Worm (Caenorhabditis elegans) whole organism, L4 larva: ENCODE measurements around the gene rpac-40.

ENCODE experiments used
- F37D6.2 ChIP-seq: sonication (generic microtip); optimal IDR thresholded peaks from 2 replicates; lab custom pipeline; 2016; ENCODE audit warnings: mild to moderate bottlenecking, missing genetic modification characterization, missing compliant biosample characterization
- F49E8.2 ChIP-seq: sonication (generic microtip); optimal IDR thresholded peaks from 2 replicates; lab custom pipeline; 2016; ENCODE audit warnings: missing compliant biosample characterization, mild to moderate bottlenecking, missing genetic modification characterization, borderline replicate concordance
- T20F7.1 ChIP-seq: fragments of 200-800 bp; sonication (Bioruptor generic); optimal IDR thresholded peaks from 2 replicates; lab custom pipeline; 2018; ENCODE audit warnings: mild to moderate bottlenecking, missing genetic modification characterization, missing compliant biosample characterization
- Y5F2A.4 ChIP-seq: fragments of 200-800 bp; sonication (Bioruptor generic); optimal IDR thresholded peaks from 2 replicates; lab custom pipeline; 2018; ENCODE audit warnings: mild to moderate bottlenecking, missing genetic modification characterization, missing compliant biosample characterization
- Y75B8A.6 ChIP-seq: fragments of 200-800 bp; sonication (Bioruptor generic); IDR thresholded peaks from 2 replicates; pipeline ENCODE4 v1.3.6; 2022; ENCODE audit warnings: missing genetic modification reagents, missing genetic modification characterization, missing compliant biosample characterization
- aly-2 ChIP-seq: sonication (generic microtip); optimal IDR thresholded peaks from 2 replicates; lab custom pipeline; 2018; ENCODE audit warnings: missing biosample characterization, missing genetic modification characterization
- arid-1 ChIP-seq: fragments of 200-800 bp; sonication (Bioruptor generic); conservative IDR thresholded peaks from 2 replicates; pipeline ENCODE4 v1.3.6; 2022; ENCODE audit warnings: missing genetic modification reagents, missing genetic modification characterization, missing compliant biosample characterization
- attf-4 ChIP-seq: sonication (generic microtip); optimal IDR thresholded peaks from 3 replicates; lab custom pipeline; 2017; ENCODE audit warnings: missing biosample characterization, missing genetic modification characterization
- ceh-28 ChIP-seq: fragments of 150-350 bp; optimal IDR thresholded peaks from 2 replicates; lab custom pipeline; 2014; ENCODE audit warnings: missing biosample characterization, missing genetic modification reagents, missing genetic modification characterization
- ceh-32 ChIP-seq: sonication (generic microtip); optimal IDR thresholded peaks from 2 replicates; lab custom pipeline; 2016; ENCODE audit warnings: mild to moderate bottlenecking, missing genetic modification characterization, missing compliant biosample characterization; ENCODE audit not compliant: poor library complexity
- ctbp-1 ChIP-seq: fragments of 200-800 bp; sonication (Bioruptor generic); IDR thresholded peaks from 2 replicates; pipeline ENCODE4 v1.3.6; 2022; ENCODE audit warnings: missing genetic modification reagents, missing genetic modification characterization, missing compliant biosample characterization
- daf-12 ChIP-seq: fragments of 150-350 bp; optimal IDR thresholded peaks from 2 replicates; lab custom pipeline; 2014; ENCODE audit warnings: missing biosample characterization, missing genetic modification reagents, missing genetic modification characterization
- daf-16 ChIP-seq, 3 experiments: sonication (generic microtip); optimal IDR thresholded peaks; 2 replicates each; lab custom pipeline; 2016 to 2017; ENCODE audit warnings: missing genetic modification characterization in 3 of 3, missing genetic modification reagents in 3 of 3, mild to moderate bottlenecking in 2 of 3, missing compliant biosample characterization in 2 of 3, missing biosample characterization in 1 of 3, moderate library complexity in 1 of 3
- duxl-1 ChIP-seq: sonication (generic microtip); optimal IDR thresholded peaks from 2 replicates; lab custom pipeline; 2016; ENCODE audit warnings: mild to moderate bottlenecking, missing genetic modification characterization, moderate library complexity, missing compliant biosample characterization; ENCODE audit not compliant: poor library complexity
- gei-8 ChIP-seq: fragments of 200-800 bp; sonication (Bioruptor generic); optimal IDR thresholded peaks from 2 replicates; lab custom pipeline; 2018; ENCODE audit warnings: mild to moderate bottlenecking, missing genetic modification characterization, missing compliant biosample characterization
- hif-1 ChIP-seq, 2 experiments: sonication (generic microtip); optimal IDR thresholded peaks; 2 replicates each; lab custom pipeline; 2016 to 2017; ENCODE audit warnings: missing compliant biosample characterization in 2 of 2, missing genetic modification characterization in 2 of 2, missing genetic modification reagents in 2 of 2, missing genotype in 2 of 2, mild to moderate bottlenecking in 1 of 2
- hlh-30 ChIP-seq: sonication (generic microtip); optimal IDR thresholded peaks from 2 replicates; lab custom pipeline; 2017; ENCODE audit warnings: antibody characterized with exemption, mild to moderate bottlenecking, missing genetic modification characterization, missing compliant biosample characterization; ENCODE audit not compliant: insufficient read depth
- hmg-1.1 ChIP-seq: fragments of 200-800 bp; sonication (Bioruptor generic); IDR thresholded peaks from 2 replicates; pipeline ENCODE4 v1.3.6; 2022; ENCODE audit warnings: missing genetic modification reagents, missing genetic modification characterization, missing compliant biosample characterization
- lim-7 ChIP-seq: fragments of 200-800 bp; sonication (Bioruptor generic); IDR thresholded peaks from 2 replicates; pipeline ENCODE4 v1.3.6; 2022; ENCODE audit warnings: missing genetic modification characterization, missing compliant biosample characterization
- lin-1 ChIP-seq: fragments of 200-800 bp; sonication (Bioruptor generic); IDR thresholded peaks from 2 replicates; pipeline ENCODE4 v1.3.6; 2022; ENCODE audit warnings: missing genetic modification reagents, missing genetic modification characterization, missing compliant biosample characterization
- lin-13 ChIP-seq: fragments of 150-350 bp; optimal IDR thresholded peaks from 2 replicates; lab custom pipeline; 2014; ENCODE audit warnings: missing biosample characterization, missing genetic modification reagents, missing genetic modification characterization
- lir-3 ChIP-seq: sonication (generic microtip); optimal IDR thresholded peaks from 2 replicates; lab custom pipeline; 2016; ENCODE audit warnings: mild to moderate bottlenecking, missing genetic modification characterization, missing compliant biosample characterization
- madf-9 ChIP-seq: fragments of 200-800 bp; sonication (Bioruptor generic); conservative IDR thresholded peaks from 2 replicates; pipeline ENCODE4 v1.3.6; 2022; ENCODE audit warnings: missing genetic modification reagents, missing genetic modification characterization, missing compliant biosample characterization
- mep-1 ChIP-seq: fragments of 150-350 bp; sonication (generic microtip); optimal IDR thresholded peaks from 3 replicates; lab custom pipeline; 2014; ENCODE audit warnings: missing biosample characterization, missing genetic modification characterization
- mes-2 ChIP-seq: sonication (generic microtip); optimal IDR thresholded peaks from 2 replicates; lab custom pipeline; 2016; ENCODE audit warnings: missing genotype, mild to moderate bottlenecking, missing genetic modification characterization, missing compliant biosample characterization; ENCODE audit not compliant: poor library complexity, severe bottlenecking
- nhr-102 ChIP-seq: sonication (generic microtip); optimal IDR thresholded peaks from 2 replicates; lab custom pipeline; 2016; ENCODE audit warnings: mild to moderate bottlenecking, missing genetic modification characterization, moderate library complexity, missing compliant biosample characterization
- nhr-11 ChIP-seq: fragments of 150-350 bp; optimal IDR thresholded peaks from 2 replicates; lab custom pipeline; 2014; ENCODE audit warnings: missing biosample characterization, missing genetic modification characterization
- nhr-111 ChIP-seq: fragments of 200-800 bp; sonication (Bioruptor generic); optimal IDR thresholded peaks from 2 replicates; lab custom pipeline; 2018; ENCODE audit warnings: mild to moderate bottlenecking, missing genetic modification characterization, missing compliant biosample characterization
- nhr-237 ChIP-seq: sonication (generic microtip); optimal IDR thresholded peaks from 2 replicates; lab custom pipeline; 2017; ENCODE audit warnings: missing biosample characterization, missing genetic modification characterization
- nhr-25 ChIP-seq: sonication (generic microtip); optimal IDR thresholded peaks from 2 replicates; lab custom pipeline; 2017; ENCODE audit warnings: missing genetic modification characterization, mild to moderate bottlenecking, missing compliant biosample characterization, antibody characterized with exemption, moderate library complexity, borderline replicate concordance; ENCODE audit not compliant: insufficient read depth
- nhr-48 ChIP-seq: sonication (generic microtip); optimal IDR thresholded peaks from 2 replicates; lab custom pipeline; 2016; ENCODE audit warnings: mild to moderate bottlenecking, missing genetic modification characterization, missing compliant biosample characterization
- nhr-6 ChIP-seq: fragments of 150-350 bp; optimal IDR thresholded peaks from 2 replicates; lab custom pipeline; 2014; ENCODE audit warnings: missing biosample characterization, missing genetic modification characterization
- pha-4 ChIP-seq, 2 experiments: fragments of 150-350 bp in 1 of 2; fragments of 200-800 bp in 1 of 2; sonication (Bioruptor generic) in 1 of 2; IDR thresholded peaks in 1 of 2; optimal IDR thresholded peaks in 1 of 2; 2 replicates each; pipeline versions ENCODE4 v1.3.6 to Lab custom; 2014 to 2022; ENCODE audit warnings: missing genetic modification characterization in 2 of 2, missing genetic modification reagents in 2 of 2, missing biosample characterization in 1 of 2, missing compliant biosample characterization in 1 of 2
- php-3 ChIP-seq: fragments of 200-800 bp; sonication (Bioruptor generic); IDR thresholded peaks from 2 replicates; pipeline ENCODE4 v1.3.6; 2022; ENCODE audit warnings: missing genetic modification reagents, missing genetic modification characterization, missing compliant biosample characterization
- pqm-1 ChIP-seq: sonication (generic microtip); optimal IDR thresholded peaks from 2 replicates; lab custom pipeline; 2017; ENCODE audit warnings: missing biosample characterization, missing genetic modification characterization
- saeg-2 ChIP-seq: fragments of 200-800 bp; sonication (Bioruptor generic); IDR thresholded peaks from 2 replicates; pipeline ENCODE4 v1.3.6; 2022; ENCODE audit warnings: missing genetic modification reagents, missing genetic modification characterization, missing compliant biosample characterization
- sdz-12 ChIP-seq: fragments of 200-800 bp; sonication (Bioruptor generic); optimal IDR thresholded peaks from 2 replicates; lab custom pipeline; 2018; ENCODE audit warnings: mild to moderate bottlenecking, missing genetic modification characterization, missing compliant biosample characterization
- snpc-1.2 ChIP-seq: fragments of 200-800 bp; sonication (Bioruptor generic); IDR thresholded peaks from 2 replicates; pipeline ENCODE4 v1.3.6; 2022; ENCODE audit warnings: missing genetic modification reagents, missing genetic modification characterization, missing compliant biosample characterization
- spr-3 ChIP-seq: fragments of 200-800 bp; sonication (Bioruptor generic); optimal IDR thresholded peaks from 2 replicates; lab custom pipeline; 2018; ENCODE audit warnings: mild to moderate bottlenecking, missing genetic modification characterization, missing compliant biosample characterization
- tag-97 ChIP-seq: fragments of 200-800 bp; sonication (Bioruptor generic); IDR thresholded peaks from 2 replicates; pipeline ENCODE4 v1.3.6; 2022; ENCODE audit warnings: missing genetic modification characterization, missing compliant biosample characterization
- tra-1 ChIP-seq: fragments of 200-800 bp; sonication (Bioruptor generic); IDR thresholded peaks from 2 replicates; pipeline ENCODE4 v1.3.6; 2022; ENCODE audit warnings: missing genetic modification reagents, missing genetic modification characterization, missing compliant biosample characterization
- unc-39 ChIP-seq: sonication (generic microtip); optimal IDR thresholded peaks from 2 replicates; lab custom pipeline; 2017; ENCODE audit warnings: missing biosample characterization, missing genetic modification characterization
- unc-62 ChIP-seq, 3 experiments: fragments of 150-350 bp in 1 of 3; sonication (generic microtip); optimal IDR thresholded peaks in 2 of 3; peaks in 1 of 3; 1 replicate in 1 of 3; 2 replicates in 2 of 3; lab custom pipeline; 2014 to 2017; ENCODE audit warnings: missing biosample characterization in 3 of 3, missing genetic modification characterization in 3 of 3, missing genetic modification reagents in 3 of 3, missing genotype in 1 of 3
- zfp-3 ChIP-seq: fragments of 200-800 bp; sonication (Bioruptor generic); conservative IDR thresholded peaks from 2 replicates; pipeline ENCODE4 v1.3.6; 2022; ENCODE audit warnings: missing genetic modification reagents, missing genetic modification characterization, missing compliant biosample characterization
- zip-11 ChIP-seq: fragments of 200-800 bp; sonication (Bioruptor generic); IDR thresholded peaks from 2 replicates; pipeline ENCODE4 v1.3.6; 2022; ENCODE audit warnings: missing genetic modification characterization, missing compliant biosample characterization
- zip-2 ChIP-seq: fragments of 150-350 bp; optimal IDR thresholded peaks from 2 replicates; lab custom pipeline; 2014; ENCODE audit warnings: missing biosample characterization, missing genetic modification characterization
- ztf-11 ChIP-seq: fragments of 150-350 bp; optimal IDR thresholded peaks from 2 replicates; lab custom pipeline; 2014; ENCODE audit warnings: missing biosample characterization, missing genetic modification characterization

rpac-40 gene

DNA sequence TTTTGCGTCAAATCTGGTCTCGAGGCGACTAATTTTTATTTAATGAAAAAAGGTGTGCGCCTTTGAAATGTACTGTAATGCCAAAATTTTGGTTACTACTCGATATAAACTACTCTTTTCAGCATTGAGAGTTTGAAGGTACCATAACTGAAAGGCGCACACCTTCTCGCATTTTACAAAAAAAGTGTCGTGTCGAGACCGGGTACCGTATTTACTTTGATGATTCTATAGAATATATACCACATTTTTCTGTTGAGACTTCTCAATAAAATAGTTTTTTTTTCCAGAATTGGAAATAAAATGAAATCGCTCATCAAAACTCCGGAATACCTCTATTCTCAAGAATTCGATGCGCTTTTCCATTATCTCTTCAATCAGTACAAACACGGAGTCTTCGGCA lies 36.4 kb upstream of the rpac-40 start, which contains the start of gene Y45G5AM.4:
Gene Y45G5AM.4 (plus strand): TSS at position 301 of the 400 bp plus-strand sequence.
- no peak for TF ChIP-seq gei-8 (GFP tag; lab: Kevin White, UChicago)
- TF ChIP-seq nhr-237 (tag; lab: Kevin White, UChicago): no peak
- TF ChIP-seq lin-1 (GFP tag; lab: Robert Waterston, UW): no peak
- no peak for TF ChIP-seq nhr-25 (tag; lab: Kevin White, UChicago)
- no peak for TF ChIP-seq saeg-2 (GFP tag; lab: Robert Waterston, UW)
- no peak for TF ChIP-seq unc-39 (tag; lab: Kevin White, UChicago)
- TF ChIP-seq nhr-111: no peak
- TF ChIP-seq nhr-6 (tag; lab: Kevin White, UChicago): no peak
- TF ChIP-seq sdz-12: no peak

DNA sequence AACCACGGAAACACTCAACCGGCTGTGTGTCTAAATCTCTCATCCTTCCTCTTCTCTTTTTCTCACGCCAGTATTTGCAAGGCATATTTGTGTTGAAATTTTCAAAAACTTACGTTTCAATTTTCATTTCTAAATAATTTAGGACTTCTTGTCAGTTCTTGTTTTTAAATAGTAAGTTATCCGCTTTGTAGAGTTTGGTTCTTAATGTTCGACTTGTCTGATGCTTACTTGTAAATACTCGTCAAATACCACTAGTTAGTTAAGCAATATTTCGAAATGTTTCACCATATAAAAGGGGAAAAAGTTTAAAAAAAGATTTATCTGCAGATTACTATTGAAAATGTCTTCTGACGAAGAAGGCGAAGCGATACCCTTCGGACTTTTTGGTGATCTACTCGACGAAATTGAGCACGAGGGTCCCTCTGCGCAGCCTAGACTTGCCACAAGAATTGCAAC lies 34.8 kb upstream of the rpac-40 start, which contains the start of gene Y45G5AM.3:
Gene Y45G5AM.3 (plus strand): TSS at position 51 of the 456 bp plus-strand sequence.
- TF ChIP-seq nhr-48 (tag; lab: Kevin White, UChicago): no peak
- no peak for TF ChIP-seq hmg-1.1 (GFP tag; lab: Robert Waterston, UW)
- TF ChIP-seq pqm-1 (tag; lab: Kevin White, UChicago): peak; percentile 7
- no peak for TF ChIP-seq nhr-11
- TF ChIP-seq Y5F2A.4 (GFP tag; lab: Kevin White, UChicago): no peak
- TF ChIP-seq spr-3 (GFP tag; lab: Kevin White, UChicago): no peak
- TF ChIP-seq unc-62 (GFP tag; optimal IDR thresholded peaks at IDR 0.05 in 1 of 2; lab: Kevin White, UChicago): no peak
- no peak for TF ChIP-seq unc-62 (tag; optimal IDR thresholded peaks at IDR 0.05; lab: Kevin White, UChicago)
- no peak for TF ChIP-seq madf-9 (GFP tag; lab: Robert Waterston, UW)
- TF ChIP-seq mes-2 (tag; lab: Kevin White, UChicago): no peak
- TF ChIP-seq arid-1 (GFP tag; lab: Robert Waterston, UW): no peak
- no peak for TF ChIP-seq daf-12 (tag; lab: Kevin White, UChicago)
- TF ChIP-seq Y75B8A.6: no peak
- TF ChIP-seq ztf-11: no peak
- no peak for TF ChIP-seq mep-1 (tag; lab: Kevin White, UChicago)
- no peak for TF ChIP-seq duxl-1 (tag; lab: Kevin White, UChicago)
- TF ChIP-seq zip-2 (tag; lab: Kevin White, UChicago): peak; percentile 96
- TF ChIP-seq nhr-102 (tag; lab: Kevin White, UChicago): no peak
- TF ChIP-seq zip-11: no peak
- no peak for TF ChIP-seq nhr-6 (tag; lab: Kevin White, UChicago)
- TF ChIP-seq F37D6.2: no peak
- no peak for TF ChIP-seq F49E8.2 (tag; lab: Kevin White, UChicago)
- TF ChIP-seq aly-2: no peak
- TF ChIP-seq hlh-30 (tag; lab: Kevin White, UChicago): no peak
- no peak for TF ChIP-seq snpc-1.2 (GFP tag; lab: Robert Waterston, UW)
- no peak for TF ChIP-seq ceh-28
- TF ChIP-seq tag-97 (GFP tag; lab: Robert Waterston, UW): no peak
- TF ChIP-seq attf-4 (tag; lab: Kevin White, UChicago): no peak
- no peak for TF ChIP-seq ceh-32
- TF ChIP-seq pha-4 (GFP tag; IDR thresholded peaks at IDR 0.05; lab: Robert Waterston, UW): no peak
- TF ChIP-seq pha-4 (tag; optimal IDR thresholded peaks at IDR 0.05; lab: Kevin White, UChicago): peak; percentile 8
- peak in 1 of 2 experiments; percentile 21 for TF ChIP-seq hif-1 (tag; optimal IDR thresholded peaks at IDR 0.05; lab: Kevin White, UChicago)
- no peak for TF ChIP-seq lir-3 (tag; lab: Kevin White, UChicago)
- no peak for TF ChIP-seq ctbp-1 (GFP tag; lab: Robert Waterston, UW)
- no peak for TF ChIP-seq T20F7.1
- TF ChIP-seq lim-7 (GFP tag; lab: Robert Waterston, UW): no peak
- TF ChIP-seq php-3 (GFP tag; lab: Robert Waterston, UW): no peak
- no peak for TF ChIP-seq zfp-3
- no peak for TF ChIP-seq lin-13
- TF ChIP-seq tra-1 (GFP tag; lab: Robert Waterston, UW): no peak
- no peak for TF ChIP-seq daf-16 (GFP tag; optimal IDR thresholded peaks at IDR 0.05; lab: Kevin White, UChicago)
- peak; percentile 30 for TF ChIP-seq daf-16 (tag; optimal IDR thresholded peaks at IDR 0.05; lab: Kevin White, UChicago)
